Worm (Caenorhabditis elegans) whole organism, L1 larva: Measurements from ENCODE around the gene F40F8.3.

Experiments used
- C34B4.2 ChIP-seq: sonication (generic microtip); optimal IDR thresholded peaks from 2 replicates; lab custom pipeline; 2017; ENCODE audit warnings: mild to moderate bottlenecking, missing genetic modification characterization, missing compliant biosample characterization
- F16B12.6 ChIP-seq: fragments of 150-350 bp; optimal IDR thresholded peaks from 2 replicates; lab custom pipeline; 2014; ENCODE audit warnings: missing biosample characterization, missing genetic modification characterization
- aha-1 ChIP-seq: fragments of 150-350 bp; optimal IDR thresholded peaks from 2 replicates; lab custom pipeline; 2014; ENCODE audit warnings: missing biosample characterization, missing genetic modification characterization
- alr-1 ChIP-seq: fragments of 200-800 bp; sonication (Bioruptor generic); optimal IDR thresholded peaks from 2 replicates; lab custom pipeline; 2018; ENCODE audit warnings: borderline replicate concordance, mild to moderate bottlenecking, missing genetic modification characterization, missing compliant biosample characterization
- ceh-8 ChIP-seq: fragments of 200-800 bp; sonication (Bioruptor generic); optimal IDR thresholded peaks from 2 replicates; lab custom pipeline; 2018; ENCODE audit warnings: mild to moderate bottlenecking, missing genetic modification characterization, moderate library complexity, missing compliant biosample characterization
- ceh-82 ChIP-seq, 3 experiments: fragments of 150-350 bp in 1 of 3; sonication (generic microtip) in 2 of 3; optimal IDR thresholded peaks; 2 replicates each; lab custom pipeline; 2014 to 2017; ENCODE audit warnings: missing biosample characterization in 3 of 3, missing genetic modification characterization in 3 of 3
- dpl-1 ChIP-seq, 3 experiments: fragments of 150-350 bp in 2 of 3; sonication (generic microtip) in 1 of 3; optimal IDR thresholded peaks; 2 replicates each; lab custom pipeline; 2014 to 2017; ENCODE audit warnings: missing biosample characterization in 3 of 3, missing genetic modification characterization in 3 of 3, missing genetic modification reagents in 3 of 3
- dsc-1 ChIP-seq: sonication (generic microtip); optimal IDR thresholded peaks from 2 replicates; lab custom pipeline; 2016; ENCODE audit warnings: mild to moderate bottlenecking, missing genetic modification characterization, missing compliant biosample characterization
- efl-1 ChIP-seq, 4 experiments: fragments of 150-350 bp; optimal IDR thresholded peaks in 3 of 4; peaks in 1 of 4; 1 replicate in 1 of 4; 2 replicates in 3 of 4; lab custom pipeline; 2014; ENCODE audit warnings: missing biosample characterization in 2 of 4, missing genetic modification characterization in 2 of 4, missing genetic modification reagents in 2 of 4
- efl-3 ChIP-seq: fragments of 200-800 bp; sonication (Bioruptor generic); optimal IDR thresholded peaks from 2 replicates; lab custom pipeline; 2018; ENCODE audit warnings: mild to moderate bottlenecking, missing genetic modification characterization, missing compliant biosample characterization
- egl-13 ChIP-seq: sonication (generic microtip); optimal IDR thresholded peaks from 2 replicates; lab custom pipeline; 2016; ENCODE audit warnings: missing genotype, missing genetic modification reagents, missing genetic modification characterization, missing compliant biosample characterization
- elt-3 ChIP-seq, 6 experiments: fragments of 150-350 bp in 1 of 6; sonication (generic microtip); optimal IDR thresholded peaks; 2 replicates each; lab custom pipeline; 2017 to 2018; ENCODE audit warnings: missing biosample characterization in 6 of 6, missing genetic modification characterization in 6 of 6, inconsistent platforms in 1 of 6
- ets-5 ChIP-seq: fragments of 200-800 bp; sonication (Bioruptor generic); IDR thresholded peaks from 2 replicates; pipeline ENCODE4 v1.3.6; 2022; ENCODE audit warnings: missing genetic modification characterization, missing compliant biosample characterization
- fkh-8 ChIP-seq: sonication (generic microtip); optimal IDR thresholded peaks from 2 replicates; lab custom pipeline; 2016; ENCODE audit warnings: mild to moderate bottlenecking, missing genetic modification characterization, missing compliant biosample characterization
- fos-1 ChIP-seq: fragments of 150-350 bp; optimal IDR thresholded peaks from 2 replicates; lab custom pipeline; 2014; ENCODE audit warnings: missing biosample characterization, missing genetic modification characterization
- hlh-17 ChIP-seq: fragments of 200-800 bp; sonication (Bioruptor generic); optimal IDR thresholded peaks from 2 replicates; lab custom pipeline; 2018; ENCODE audit warnings: missing genetic modification characterization, mild to moderate bottlenecking, missing compliant biosample characterization, moderate library complexity, borderline replicate concordance
- hlh-4 ChIP-seq: sonication (generic microtip); optimal IDR thresholded peaks from 2 replicates; lab custom pipeline; 2016; ENCODE audit warnings: mild to moderate bottlenecking, missing genetic modification characterization, missing compliant biosample characterization
- irx-1 ChIP-seq: sonication (generic microtip); optimal IDR thresholded peaks from 2 replicates; lab custom pipeline; 2016; ENCODE audit warnings: missing genetic modification characterization, missing compliant biosample characterization
- lin-13 ChIP-seq: fragments of 150-350 bp; optimal IDR thresholded peaks from 2 replicates; lab custom pipeline; 2014; ENCODE audit warnings: missing biosample characterization, missing genetic modification reagents, missing genetic modification characterization
- lin-14 ChIP-seq: fragments of 200-800 bp; sonication (Bioruptor generic); optimal IDR thresholded peaks from 2 replicates; lab custom pipeline; 2018; ENCODE audit warnings: mild to moderate bottlenecking, missing genetic modification characterization, moderate library complexity, missing compliant biosample characterization
- lin-15B ChIP-seq: fragments of 150-350 bp; sonication (generic microtip); optimal IDR thresholded peaks from 3 replicates; lab custom pipeline; 2014; ENCODE audit warnings: missing biosample characterization, missing genetic modification characterization
- lin-35 ChIP-seq, 2 experiments: fragments of 150-350 bp; optimal IDR thresholded peaks; 2 replicates each; lab custom pipeline; 2014; ENCODE audit warnings: missing biosample characterization in 2 of 2, missing genetic modification characterization in 2 of 2, missing genetic modification reagents in 2 of 2
- lir-3 ChIP-seq: sonication (generic microtip); optimal IDR thresholded peaks from 2 replicates; lab custom pipeline; 2016; ENCODE audit warnings: mild to moderate bottlenecking, missing genetic modification characterization, moderate library complexity, missing compliant biosample characterization; ENCODE audit not compliant: poor library complexity
- lsy-2 ChIP-seq, 2 experiments: fragments of 150-350 bp; optimal IDR thresholded peaks; 2 replicates each; lab custom pipeline; 2014; ENCODE audit warnings: missing biosample characterization in 2 of 2, missing genetic modification characterization in 2 of 2
- mab-9 ChIP-seq: fragments of 200-800 bp; sonication (Bioruptor generic); IDR thresholded peaks from 2 replicates; pipeline ENCODE4 v1.3.6; 2022; ENCODE audit warnings: missing genetic modification reagents, missing genetic modification characterization, missing compliant biosample characterization
- mdl-1 ChIP-seq, 2 experiments: fragments of 150-350 bp; optimal IDR thresholded peaks; 2 replicates each; lab custom pipeline; 2014 to 2017; ENCODE audit warnings: missing biosample characterization in 2 of 2, missing genetic modification characterization in 2 of 2, inconsistent platforms in 1 of 2
- nhr-12 ChIP-seq: sonication (generic microtip); optimal IDR thresholded peaks from 2 replicates; lab custom pipeline; 2017; ENCODE audit warnings: missing biosample characterization, missing genetic modification characterization
- nhr-19 ChIP-seq: fragments of 200-800 bp; sonication (Bioruptor generic); conservative IDR thresholded peaks from 2 replicates; pipeline ENCODE4 v1.3.6; 2022; ENCODE audit warnings: missing genetic modification characterization, missing compliant biosample characterization
- nhr-237 ChIP-seq: fragments of 150-350 bp; optimal IDR thresholded peaks from 2 replicates; lab custom pipeline; 2014; ENCODE audit warnings: missing biosample characterization, missing genetic modification characterization
- nhr-77 ChIP-seq: fragments of 150-350 bp; optimal IDR thresholded peaks from 2 replicates; lab custom pipeline; 2014; ENCODE audit warnings: missing biosample characterization, missing genetic modification characterization
- nhr-85 ChIP-seq: sonication (generic microtip); peaks from one replicate; lab custom pipeline; 2016; ENCODE audit warnings: missing genetic modification characterization, inconsistent platforms, missing compliant biosample characterization
- nhr-90 ChIP-seq: sonication (generic microtip); optimal IDR thresholded peaks from 2 replicates; lab custom pipeline; 2016; ENCODE audit warnings: mild to moderate bottlenecking, missing genetic modification characterization, missing compliant biosample characterization; ENCODE audit not compliant: poor library complexity
- pag-3 ChIP-seq: sonication (generic microtip); optimal IDR thresholded peaks from 2 replicates; lab custom pipeline; 2017; ENCODE audit warnings: missing genetic modification characterization, mild to moderate bottlenecking, missing compliant biosample characterization, antibody characterized with exemption, borderline replicate concordance; ENCODE audit not compliant: insufficient read depth
- skn-1 ChIP-seq: fragments of 150-350 bp; optimal IDR thresholded peaks from 2 replicates; lab custom pipeline; 2014; ENCODE audit warnings: missing biosample characterization, missing genetic modification characterization
- sox-4 ChIP-seq: sonication (generic microtip); optimal IDR thresholded peaks from 2 replicates; lab custom pipeline; 2016; ENCODE audit warnings: missing genetic modification characterization, missing compliant biosample characterization
- sptf-1 ChIP-seq: fragments of 150-350 bp; optimal IDR thresholded peaks from 2 replicates; lab custom pipeline; 2014; ENCODE audit warnings: missing biosample characterization, missing genetic modification characterization
- sup-37 ChIP-seq: fragments of 200-800 bp; sonication (Bioruptor generic); optimal IDR thresholded peaks from 2 replicates; lab custom pipeline; 2018; ENCODE audit warnings: mild to moderate bottlenecking, missing genetic modification characterization, missing compliant biosample characterization
- tbx-2 ChIP-seq: sonication (generic microtip); optimal IDR thresholded peaks from 2 replicates; lab custom pipeline; 2016; ENCODE audit warnings: missing genetic modification characterization, missing compliant biosample characterization
- tlp-1 ChIP-seq: fragments of 150-350 bp; optimal IDR thresholded peaks from 2 replicates; lab custom pipeline; 2014; ENCODE audit warnings: missing biosample characterization, missing genetic modification characterization
- unc-130 ChIP-seq: fragments of 150-350 bp; optimal IDR thresholded peaks from 2 replicates; lab custom pipeline; 2017; ENCODE audit warnings: missing biosample characterization, missing genetic modification characterization, inconsistent platforms
- unc-62 ChIP-seq: fragments of 150-350 bp; optimal IDR thresholded peaks from 2 replicates; lab custom pipeline; 2014; ENCODE audit warnings: missing biosample characterization, missing genetic modification reagents, missing genetic modification characterization
- unc-86 ChIP-seq: sonication (generic microtip); optimal IDR thresholded peaks from 2 replicates; lab custom pipeline; 2016; ENCODE audit warnings: missing genetic modification characterization, missing compliant biosample characterization
- zag-1 ChIP-seq: fragments of 150-350 bp; optimal IDR thresholded peaks from 2 replicates; lab custom pipeline; 2014; ENCODE audit warnings: missing biosample characterization, missing genetic modification characterization
- ztf-4 ChIP-seq: fragments of 150-350 bp; optimal IDR thresholded peaks from 2 replicates; lab custom pipeline; 2014; ENCODE audit warnings: missing biosample characterization, missing genetic modification characterization

The F40F8.3 gene

DNA sequence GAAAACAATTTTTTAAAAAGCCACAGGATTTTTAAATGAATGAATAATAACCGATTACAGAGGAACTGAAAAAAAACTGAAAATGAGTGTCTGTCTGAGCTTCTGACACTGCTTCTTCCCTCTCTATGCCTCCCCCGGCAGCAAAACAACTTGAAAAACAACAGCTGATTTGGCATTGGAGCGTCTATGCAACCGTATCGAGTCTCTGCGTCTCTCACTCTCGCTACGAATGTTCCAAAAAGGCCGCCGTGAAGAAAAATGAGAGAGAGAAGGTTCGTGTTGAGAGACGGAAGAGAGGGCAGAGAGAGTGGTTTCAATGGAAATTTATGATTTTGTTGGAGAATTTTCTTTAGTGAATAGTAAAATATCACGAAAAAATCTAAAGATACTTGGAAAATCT, 26.0 kb upstream of the F40F8.3 start (continued):
- TF ChIP-seq efl-1 (optimal IDR thresholded peaks at IDR 0.05; lab: Kevin White, UChicago) (peak; percentile 73 to 74), efl-1 (GFP tag; optimal IDR thresholded peaks at IDR 0.05 in 1 of 2; lab: Kevin White, UChicago) (peak; percentile 71 to 94), lir-3 (tag; lab: Kevin White, UChicago) (no peak), lsy-2 (tag; optimal IDR thresholded peaks at IDR 0.05; lab: Kevin White, UChicago) (peak; percentile 67 to 88), F16B12.6 (tag; lab: Kevin White, UChicago) (peak; percentile 37), pag-3 (tag; lab: Kevin White, UChicago) (no peak), lin-13 (peak; percentile 55), nhr-77 (tag; lab: Kevin White, UChicago) (peak; percentile 32), fos-1 (tag; lab: Kevin White, UChicago) (no peak), unc-130 (tag; lab: Kevin White, UChicago) (peak; percentile 75)

DNA sequence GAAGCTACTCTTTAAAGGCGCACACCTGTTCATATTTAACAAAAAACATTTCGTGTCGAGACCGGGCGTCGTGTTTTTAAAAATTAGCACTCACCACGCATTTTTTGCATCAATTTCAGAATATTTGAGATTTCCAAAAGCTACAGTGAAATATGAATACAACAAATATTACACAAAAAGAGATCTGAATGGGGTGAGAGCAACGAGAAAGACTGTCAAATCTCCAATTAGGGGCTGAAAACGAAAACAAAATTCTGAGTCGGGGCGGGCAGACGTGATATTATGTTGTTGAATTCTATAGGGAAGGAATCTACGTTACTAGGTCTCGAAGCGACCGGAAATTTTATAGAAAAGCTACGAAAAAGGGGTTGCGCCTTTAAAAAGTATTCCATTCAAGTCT, 25.4 kb upstream of the F40F8.3 start, which contains the start of gene C09H10.5:
Gene C09H10.5, minus strand, starts transcription at position 101 of the 400 bp plus-strand sequence.
- TF ChIP-seq ztf-4 (tag; lab: Kevin White, UChicago): no peak
- no peak for TF ChIP-seq nhr-237
- no peak for TF ChIP-seq sox-4 (tag; lab: Kevin White, UChicago)
- TF ChIP-seq efl-3: no peak
- TF ChIP-seq tlp-1 (tag; lab: Kevin White, UChicago): no peak
- TF ChIP-seq ets-5: no peak
- no peak for TF ChIP-seq hlh-4 (tag; lab: Kevin White, UChicago)
- TF ChIP-seq sup-37 (GFP tag; lab: Kevin White, UChicago): no peak
- TF ChIP-seq nhr-12 (tag; lab: Kevin White, UChicago): no peak
- TF ChIP-seq dsc-1 (tag; lab: Kevin White, UChicago): no peak

DNA sequence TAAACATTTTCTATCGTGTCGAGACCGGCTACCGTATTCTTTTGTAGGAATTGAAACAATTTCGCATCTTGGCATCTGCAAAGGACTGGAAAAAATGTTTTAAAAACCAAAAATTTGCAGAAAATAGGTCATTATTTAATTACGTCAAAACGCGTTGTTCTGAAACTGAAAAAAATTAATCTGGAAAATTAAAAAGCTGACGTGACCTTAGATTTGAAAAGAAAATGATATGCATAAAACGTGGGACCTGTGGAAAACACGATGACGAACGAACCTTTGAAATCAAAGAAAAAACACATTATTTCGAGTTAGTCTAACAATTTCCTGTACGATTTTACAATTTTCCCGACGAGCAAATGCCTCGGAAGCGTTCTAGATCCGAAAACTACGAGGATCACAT, 24.9 kb upstream of the F40F8.3 start, which contains the start of gene C09H10.9:
Gene C09H10.9, plus strand, starts transcription at position 301 of the 400 bp plus-strand sequence.
- no peak for TF ChIP-seq mab-9
- no peak for TF ChIP-seq lin-14 (GFP tag; lab: Kevin White, UChicago)
- no peak for TF ChIP-seq nhr-85 (tag; lab: Kevin White, UChicago)
- TF ChIP-seq elt-3 (tag; optimal IDR thresholded peaks at IDR 0.05; lab: Kevin White, UChicago): no peak
- TF ChIP-seq zag-1: no peak
- no peak for TF ChIP-seq ets-5
- no peak for TF ChIP-seq alr-1 (tag; lab: Kevin White, UChicago)
- no peak for TF ChIP-seq ceh-82 (tag; optimal IDR thresholded peaks at IDR 0.05; lab: Kevin White, UChicago)
- TF ChIP-seq hlh-4 (tag; lab: Kevin White, UChicago): no peak
- no peak for TF ChIP-seq unc-130 (tag; lab: Kevin White, UChicago)
- TF ChIP-seq lin-15B (tag; lab: Kevin White, UChicago): no peak
- TF ChIP-seq mdl-1 (tag; optimal IDR thresholded peaks at IDR 0.05; lab: Kevin White, UChicago): no peak
- no peak for TF ChIP-seq unc-86 (tag; lab: Kevin White, UChicago)
- no peak for TF ChIP-seq irx-1
- TF ChIP-seq unc-62 (GFP tag; lab: Kevin White, UChicago): no peak

DNA sequence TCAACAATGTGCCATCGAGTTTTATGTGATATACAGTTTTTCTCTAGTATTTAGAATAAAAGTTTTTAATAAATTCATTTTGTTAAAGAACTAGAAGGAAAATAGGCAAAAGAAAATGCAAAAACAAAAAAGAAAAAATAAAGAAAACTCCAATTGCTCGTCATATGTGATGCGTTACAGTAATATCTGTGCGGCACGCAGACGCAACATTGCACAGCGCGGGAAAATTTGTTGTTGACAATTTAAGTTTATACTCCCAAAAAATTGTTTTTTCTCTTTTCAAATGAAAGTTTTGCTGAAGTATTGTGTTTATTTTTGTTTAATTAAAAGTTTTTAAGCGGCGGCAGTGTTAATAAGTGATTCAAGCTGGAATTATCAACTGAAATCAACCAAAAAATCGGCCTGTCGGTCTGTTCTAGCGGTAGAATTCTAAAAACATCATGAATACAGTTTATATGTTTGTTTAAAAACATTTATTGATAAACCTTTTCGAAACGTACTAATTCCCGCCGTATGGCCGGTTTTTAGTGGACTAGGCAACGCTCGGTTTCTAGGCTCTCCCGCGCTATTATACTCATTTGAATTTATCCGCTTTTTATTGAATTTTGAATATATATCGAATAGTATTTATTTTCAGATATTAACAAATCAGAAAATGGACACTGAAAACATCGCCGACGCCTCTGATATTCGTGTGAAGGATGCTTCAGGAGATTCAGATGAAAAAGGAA, 22.9 kb upstream of the F40F8.3 start, which contains the start of gene nasp-1:
Gene nasp-1, plus strand, starts transcription at position 632 of the 731 bp plus-strand sequence.
- TF ChIP-seq sptf-1 (tag; lab: Kevin White, UChicago) (no peak), nhr-19 (GFP tag; lab: Robert Waterston, UW) (no peak), fkh-8 (no peak), skn-1 (no peak), tbx-2 (tag; lab: Kevin White, UChicago) (no peak), C34B4.2 (tag; lab: Kevin White, UChicago) (no peak), lsy-2 (tag; optimal IDR thresholded peaks at IDR 0.05; lab: Kevin White, UChicago) (peak; percentile 54 to 86), ceh-8 (GFP tag; lab: Kevin White, UChicago) (no peak), F16B12.6 (tag; lab: Kevin White, UChicago) (peak; percentile 57), aha-1 (tag; lab: Kevin White, UChicago) (no peak), lin-35 (GFP tag; optimal IDR thresholded peaks at IDR 0.05; lab: Kevin White, UChicago) (peak; percentile 54 to 80), efl-1 (optimal IDR thresholded peaks at IDR 0.05; lab: Kevin White, UChicago) (peak; percentile 72 to 92), efl-1 (GFP tag; optimal IDR thresholded peaks at IDR 0.05 in 1 of 2; lab: Kevin White, UChicago) (peak; percentile 72 to 96), nhr-90 (peak; percentile 6), nhr-77 (tag; lab: Kevin White, UChicago) (no peak), hlh-17 (GFP tag; lab: Kevin White, UChicago) (no peak), fos-1 (tag; lab: Kevin White, UChicago) (no peak), dpl-1 (GFP tag; optimal IDR thresholded peaks at IDR 0.05; lab: Kevin White, UChicago) (peak; percentile 46 to 76 (median 71)), egl-13 (tag; lab: Kevin White, UChicago) (no peak), nhr-85 (tag; lab: Kevin White, UChicago) (peak; percentile 47)
